Fruit fly (Drosophila melanogaster) whole organism, adult: ENCODE measurements around the gene CG7860.

ENCODE experiments used
- CG33017 ChIP-seq: fragments of 200-800 bp; sonication (Bioruptor generic); optimal IDR thresholded peaks from 2 replicates; lab custom pipeline; 2018; ENCODE audit warnings: missing biosample characterization, mild to moderate bottlenecking, missing genetic modification characterization, moderate library complexity
- Clk ChIP-seq: fragments of 200-800 bp; sonication (Bioruptor generic); optimal IDR thresholded peaks from 2 replicates; lab custom pipeline; 2017; ENCODE audit warnings: missing biosample characterization, missing genetic modification characterization
- Mnt ChIP-seq: fragments of 200-800 bp; sonication (Bioruptor generic); optimal IDR thresholded peaks from 2 replicates; lab custom pipeline; 2016; ENCODE audit warnings: missing biosample characterization, mild to moderate bottlenecking, missing genetic modification characterization

dm6 chrX:15571939-15572338 is 3.1 kb downstream of the CG7860 start, which contains the start of gene CG15643:
- TF ChIP-seq Clk (GFP tag; lab: Kevin White, UChicago), result no peak
- no peak for TF ChIP-seq CG33017 (tag; lab: Kevin White, UChicago)
- no peak for TF ChIP-seq Mnt (GFP tag; lab: Kevin White, UChicago)
